Worm (Caenorhabditis elegans): Measurements from ENCODE around the gene F52B11.2.

DNA sequence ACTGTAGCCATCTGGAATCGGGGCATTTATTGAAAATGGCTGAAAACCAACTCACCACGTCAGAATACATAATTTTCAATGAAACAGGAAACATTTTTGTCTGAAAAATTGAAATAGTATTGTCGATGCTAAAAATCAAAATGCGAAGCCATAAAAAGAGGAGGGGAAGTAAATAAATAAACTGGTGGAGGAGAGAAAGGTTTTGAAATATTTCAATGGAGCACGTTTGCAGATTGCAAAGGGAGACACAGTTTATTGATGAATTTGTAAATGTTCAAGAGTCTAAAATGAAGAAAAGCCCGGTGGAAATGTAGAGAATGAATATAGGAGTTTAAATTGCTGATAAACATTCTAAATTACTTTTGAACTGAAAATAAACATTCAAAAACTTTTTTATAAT is 19.7 kb downstream of the F52B11.2 start, which contains the start of gene F52B11.5:
- TF ChIP-seq athp-1 (tag; optimal IDR thresholded peaks at IDR 0.05) (no peak), unc-62 (GFP tag; optimal IDR thresholded peaks at IDR 0.05) (no peak)

All from whole organism, young adult.